Worm (Caenorhabditis elegans): Measurements from ENCODE around the gene Y50E8A.1.
"Not testable (repeated sequence)": the region's sequence is repeated elsewhere in the genome, so short reads cannot be mapped to it uniquely, and the experiment has no call there.

Gene Y50E8A.1

ce11 chrV:14729343-14729742, 2.6 kb downstream of the Y50E8A.1 start, which contains the start of gene oig-3:
Gene oig-3, plus strand, starts transcription at chrV:14729643.
- no peak for TF ChIP-seq W03F9.2 (tag; optimal IDR thresholded peaks at IDR 0.05)
- no peak for TF ChIP-seq dao-5 (tag; optimal IDR thresholded peaks at IDR 0.05)
- TF ChIP-seq him-1 (tag; optimal IDR thresholded peaks at IDR 0.05) = no peak

ce11 chrV:14734187-14734765, 7.6 kb downstream of the Y50E8A.1 start, which contains the start of gene unc-61:
Gene unc-61, minus strand, starts transcription at chrV:14734237.
- TF ChIP-seq dao-5 (tag; optimal IDR thresholded peaks at IDR 0.05) = no peak

- TF ChIP-seq him-1 (tag; optimal IDR thresholded peaks at IDR 0.05) (no peak), dao-5 (tag; optimal IDR thresholded peaks at IDR 0.05) (no peak), W03F9.2 (tag; optimal IDR thresholded peaks at IDR 0.05) (no peak)
These were observed 10.2 kb downstream of the Y50E8A.1 start, which contains the start of gene Y50E8A.5 for ce11 chrV:14736851-14737250. Gene Y50E8A.5, minus strand, starts transcription at chrV:14736951.

- TF ChIP-seq dao-5 (tag; optimal IDR thresholded peaks at IDR 0.05) (no peak), W03F9.2 (tag; optimal IDR thresholded peaks at IDR 0.05) (no peak), him-1 (tag; optimal IDR thresholded peaks at IDR 0.05) (no peak)
These were observed 14.5 kb downstream of the Y50E8A.1 start, which contains the start of gene Y50E8A.6 for ce11 chrV:14741233-14741632. Gene Y50E8A.6, minus strand, starts transcription at chrV:14741333.

- TF ChIP-seq him-1 (tag; optimal IDR thresholded peaks at IDR 0.05) (no peak), dao-5 (tag; optimal IDR thresholded peaks at IDR 0.05) (no peak), W03F9.2 (tag; optimal IDR thresholded peaks at IDR 0.05) (no peak)
These were observed 18.1 kb downstream of the Y50E8A.1 start for ce11 chrV:14744824-14745223.

ce11 chrV:14746975-14747374, 20.3 kb downstream of the Y50E8A.1 start:
- TF ChIP-seq dao-5 (tag; optimal IDR thresholded peaks at IDR 0.05) (no peak), W03F9.2 (tag; optimal IDR thresholded peaks at IDR 0.05) (no peak), him-1 (tag; optimal IDR thresholded peaks at IDR 0.05) (no peak)

DNA sequence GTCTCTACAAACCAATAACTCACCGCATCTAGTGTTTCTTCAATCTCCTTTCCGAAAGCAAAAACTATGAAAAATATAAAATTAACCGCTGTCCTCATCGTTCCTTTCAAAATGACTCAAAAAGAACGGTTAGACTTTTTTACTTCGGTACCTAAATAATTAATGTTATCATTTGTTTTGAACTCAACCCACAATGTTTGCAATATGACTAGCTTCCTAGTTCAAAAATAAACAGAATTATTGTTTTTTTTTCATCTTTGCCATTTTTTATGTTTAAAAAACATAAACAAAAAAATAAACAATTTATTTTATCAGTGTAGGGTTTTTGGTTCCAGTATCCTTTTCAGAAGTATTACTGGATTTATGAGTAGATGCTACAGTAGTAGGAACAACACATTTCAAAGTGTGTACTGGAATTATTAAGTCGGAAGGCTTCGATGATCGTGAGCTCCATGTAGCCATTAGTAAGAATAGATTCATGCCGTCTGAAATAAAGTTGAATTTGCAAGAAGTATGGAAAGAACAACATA, 22.0 kb downstream of the Y50E8A.1 start, which contains the start of the genes lipl-8 and Y50E8A.22:
Gene lipl-8 (minus strand): TSS at position 101 of the 530 bp plus-strand sequence.
Gene Y50E8A.22 (minus strand): TSS at position 480 of the 530 bp plus-strand sequence.
- no peak for TF ChIP-seq him-1 (tag; optimal IDR thresholded peaks at IDR 0.05)

ce11 chrV:14750357-14750756, 23.7 kb downstream of the Y50E8A.1 start, which contains the start of gene nspa-10:
Gene nspa-10, minus strand, starts transcription at chrV:14750457.
- TF ChIP-seq him-1, dao-5, W03F9.2 (tag; optimal IDR thresholded peaks at IDR 0.05): not testable (repeated sequence)

DNA sequence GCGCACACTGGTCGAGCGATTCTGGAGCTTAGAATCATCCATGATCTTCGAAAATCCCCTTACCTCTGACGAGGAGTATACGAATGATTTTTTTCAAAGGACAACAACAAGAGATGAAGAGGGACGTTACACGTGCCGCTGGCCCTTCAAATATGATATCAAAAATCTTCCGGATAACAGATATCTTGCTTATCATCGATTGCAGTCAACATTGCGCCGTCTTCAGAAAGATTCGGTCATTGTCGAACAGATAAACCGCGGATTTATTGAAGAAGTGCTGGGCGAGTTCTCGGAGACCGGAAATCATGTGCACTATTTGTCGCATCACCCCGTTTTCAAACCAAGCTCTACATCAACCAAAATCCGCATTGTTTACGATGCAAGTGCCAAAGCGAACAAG, 35.9 kb downstream of the Y50E8A.1 start:
- TF ChIP-seq him-1 (tag; optimal IDR thresholded peaks at IDR 0.05) = no peak
- TF ChIP-seq dao-5 (tag; optimal IDR thresholded peaks at IDR 0.05) = no peak
- no peak for TF ChIP-seq W03F9.2 (tag; optimal IDR thresholded peaks at IDR 0.05)

DNA sequence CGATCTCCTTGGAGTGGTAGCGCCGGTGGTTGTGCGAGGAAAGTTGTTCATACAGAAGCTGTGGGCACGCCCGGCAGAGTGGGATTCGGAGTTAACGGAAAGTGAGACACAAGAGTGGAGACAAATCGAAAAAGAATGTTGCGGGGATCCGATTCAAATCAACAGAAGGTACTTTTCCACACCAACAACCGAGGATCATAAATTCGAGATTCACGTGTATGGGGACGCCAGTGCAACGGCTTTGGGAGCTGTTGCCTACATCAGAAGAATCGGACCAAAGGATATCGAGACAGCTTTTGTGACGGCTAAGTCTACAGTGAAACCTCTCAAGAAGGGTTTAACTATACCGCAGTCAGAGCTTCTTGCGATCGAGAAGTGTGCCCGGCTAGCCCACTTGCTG, 36.9 kb downstream of the Y50E8A.1 start:
- TF ChIP-seq him-1 (tag; optimal IDR thresholded peaks at IDR 0.05) (no peak), W03F9.2 (tag; optimal IDR thresholded peaks at IDR 0.05) (no peak), dao-5 (tag; optimal IDR thresholded peaks at IDR 0.05) (no peak)

DNA sequence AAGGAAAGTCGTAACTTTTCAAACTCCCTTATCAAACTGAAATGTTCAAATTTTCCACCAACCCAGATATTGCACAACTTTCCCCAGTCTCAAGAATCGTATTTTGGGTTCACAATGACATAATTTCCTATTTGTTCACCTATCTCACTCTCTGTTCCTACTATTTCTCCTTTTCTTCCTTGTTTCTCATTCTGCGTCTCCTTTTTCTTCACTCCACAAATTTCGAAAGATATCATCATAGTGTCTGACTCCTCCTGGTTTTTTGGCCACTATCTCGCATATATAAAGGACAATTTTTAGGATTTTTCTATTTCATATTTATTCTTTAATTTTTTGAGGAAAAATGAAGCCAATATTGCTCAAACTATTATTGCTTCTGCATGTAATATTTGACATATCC, 46.4 kb downstream of the Y50E8A.1 start, which contains the start of gene haf-7:
Gene haf-7 (plus strand): TSS at position 211 of the 400 bp plus-strand sequence.
- TF ChIP-seq dao-5 (tag; optimal IDR thresholded peaks at IDR 0.05) (no peak), him-1 (tag; optimal IDR thresholded peaks at IDR 0.05) (no peak), W03F9.2 (tag; optimal IDR thresholded peaks at IDR 0.05) (no peak)
